Fruit fly (Drosophila melanogaster): ENCODE data around the gene elav.
A peak's percentile ranks its signal among the peaks of the same experiment; 100 is the strongest.

Gene elav

DNA sequence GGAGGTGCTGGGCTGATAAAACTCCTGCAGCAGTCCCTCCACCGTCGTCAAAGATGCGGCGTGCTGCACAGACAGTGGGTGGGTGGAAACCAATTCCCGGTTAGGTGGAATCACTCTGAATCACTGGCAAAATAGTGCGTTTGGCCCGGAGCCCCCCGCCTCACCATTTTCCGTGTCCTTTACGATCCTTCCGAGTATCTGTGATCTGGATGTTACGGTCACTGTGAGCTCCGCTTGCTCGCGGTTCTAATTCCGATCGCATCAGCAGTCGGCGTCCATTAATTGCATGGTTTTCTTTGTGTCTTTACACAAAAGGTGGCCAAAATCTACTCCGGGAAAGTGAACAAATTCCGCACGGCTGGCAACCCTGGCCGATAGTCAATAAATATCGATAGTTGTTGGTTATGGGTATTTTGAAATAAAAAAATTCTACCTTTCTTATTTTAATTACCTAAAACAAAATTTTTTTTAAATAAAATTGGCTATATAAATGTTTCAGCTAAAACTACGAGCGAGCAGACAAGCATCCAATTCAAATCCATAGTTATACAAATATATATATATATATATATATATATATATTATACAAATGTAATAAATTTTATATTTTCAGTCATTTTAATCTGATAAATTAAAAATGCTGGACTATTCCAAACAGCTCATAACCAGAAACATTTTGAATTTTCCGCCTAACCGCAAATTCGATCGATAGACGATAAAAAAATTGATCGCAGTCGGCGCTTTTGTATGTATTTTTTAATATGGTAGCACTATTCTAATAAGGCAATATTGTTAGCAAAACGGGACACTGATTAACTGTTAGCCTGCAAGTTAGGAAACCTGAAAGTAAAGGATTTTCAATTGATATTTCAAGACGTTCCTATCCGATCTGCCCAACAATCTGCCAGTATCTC, 46.5 kb downstream of the elav start, which contains the start of the genes ebo and CG13373 (continued):
- TF ChIP-seq CG11723 (GFP tag; optimal IDR thresholded peaks at IDR 0.05), result no peak
- peak; percentile 67 for TF ChIP-seq Scr (GFP tag; IDR thresholded peaks at IDR 0.05; ENCODE audit: partially characterized antibody)
- TF ChIP-seq Hand (GFP tag; optimal IDR thresholded peaks at IDR 0.05), result no peak
- TF ChIP-seq CG32767 (GFP tag; IDR thresholded peaks at IDR 0.05), result no peak
- no peak for TF ChIP-seq CG12104 (GFP tag; optimal IDR thresholded peaks at IDR 0.05)
- no peak for TF ChIP-seq org-1 (GFP tag; optimal IDR thresholded peaks at IDR 0.05)
- peak; percentile 47 for TF ChIP-seq CG30403 (GFP tag; optimal IDR thresholded peaks at IDR 0.05)
- no peak for TF ChIP-seq yki (optimal IDR thresholded peaks at IDR 0.05)
- no peak for TF ChIP-seq wor (GFP tag; IDR thresholded peaks at IDR 0.05)
- 0 out of 2 replicates have a peak, but pooled peaks have one; percentile 11 for TF ChIP-seq sna (GFP tag; IDR thresholded peaks at IDR 0.05; ENCODE audit: partially characterized antibody)
- TF ChIP-seq Dfd (GFP tag; optimal IDR thresholded peaks at IDR 0.05), result no peak
- no peak for TF ChIP-seq Mrtf (GFP tag; IDR thresholded peaks at IDR 0.05)
- TF ChIP-seq CG14014 (GFP tag; IDR thresholded peaks at IDR 0.05), result no peak
- TF ChIP-seq twi (tag; optimal IDR thresholded peaks at IDR 0.05), result no peak
- TF ChIP-seq CG5953 (GFP tag; IDR thresholded peaks at IDR 0.05), result no peak
- no peak for TF ChIP-seq CG10979 (tag; optimal IDR thresholded peaks at IDR 0.05)
- TF ChIP-seq scrt (GFP tag; optimal IDR thresholded peaks at IDR 0.05), result no peak
- TF ChIP-seq Spps (tag; optimal IDR thresholded peaks at IDR 0.05), result no peak
- TF ChIP-seq chinmo (GFP tag; IDR thresholded peaks at IDR 0.05; ENCODE audit: partially characterized antibody), result 0 out of 4 replicates have a peak, but pooled peaks have one; percentile 29
- no peak for TF ChIP-seq crp (GFP tag; optimal IDR thresholded peaks at IDR 0.05)
- TF ChIP-seq Tbp (GFP tag; optimal IDR thresholded peaks at IDR 0.05), result no peak
- TF ChIP-seq sisA (GFP tag; IDR thresholded peaks at IDR 0.05), result no peak
- no peak for TF ChIP-seq CG18619 (GFP tag; optimal IDR thresholded peaks at IDR 0.05)
- TF ChIP-seq CG33557 (GFP tag; optimal IDR thresholded peaks at IDR 0.05), result no peak
- TF ChIP-seq CG7786 (GFP tag; optimal IDR thresholded peaks at IDR 0.05), result no peak
- TF ChIP-seq CG10431 (GFP tag; optimal IDR thresholded peaks at IDR 0.05), result no peak
- no peak for TF ChIP-seq p53 (GFP tag; optimal IDR thresholded peaks at IDR 0.05)
- TF ChIP-seq CG14050 (GFP tag; IDR thresholded peaks at IDR 0.05), result peak; percentile 15; the same call in 1 of the 3 replicates
- peak; percentile 76 for TF ChIP-seq Sry-δ (GFP tag; optimal IDR thresholded peaks at IDR 0.05)
- peak; percentile 58 for TF ChIP-seq grau (tag; optimal IDR thresholded peaks at IDR 0.05)
- TF ChIP-seq Xrp1 (GFP tag; IDR thresholded peaks at IDR 0.05), result peak; percentile 30; the same call in 1 of the 2 replicates
- no peak for TF ChIP-seq Blimp-1 (GFP tag; optimal IDR thresholded peaks at IDR 0.05)
- TF ChIP-seq CG2120 (GFP tag; optimal IDR thresholded peaks at IDR 0.05), result peak; percentile 43
- no peak for TF ChIP-seq CG1603 (tag; optimal IDR thresholded peaks at IDR 0.05)
- TF ChIP-seq CG30431 (GFP tag; optimal IDR thresholded peaks at IDR 0.05), result no peak
- TF ChIP-seq Sry-β (GFP tag; optimal IDR thresholded peaks at IDR 0.05), result no peak
- TF ChIP-seq ro (GFP tag; IDR thresholded peaks at IDR 0.05), result no peak
- peak; percentile 44 for TF ChIP-seq CG17359 (tag; optimal IDR thresholded peaks at IDR 0.05)
- TF ChIP-seq Ada2b (GFP tag; IDR thresholded peaks at IDR 0.05), result peak; percentile 39
- TF ChIP-seq CG14710 (tag; optimal IDR thresholded peaks at IDR 0.05), result peak; percentile 50
- TF ChIP-seq CG10543 (GFP tag; optimal IDR thresholded peaks at IDR 0.05), result no peak
- TF ChIP-seq corto (GFP tag; optimal IDR thresholded peaks at IDR 0.05), result no peak
- no peak for TF ChIP-seq CG1792 (GFP tag; optimal IDR thresholded peaks at IDR 0.05)
- peak; percentile 8 for TF ChIP-seq CG9437 (GFP tag; optimal IDR thresholded peaks at IDR 0.05)
- no peak for TF ChIP-seq CHES-1-like (GFP tag; optimal IDR thresholded peaks at IDR 0.05)
- TF ChIP-seq vfl (GFP tag; optimal IDR thresholded peaks at IDR 0.05), result no peak
- no peak for TF ChIP-seq pb (GFP tag; optimal IDR thresholded peaks at IDR 0.05)
- TF ChIP-seq lola (GFP tag; optimal IDR thresholded peaks at IDR 0.05), result no peak
- peak; percentile 69 for TF ChIP-seq sens (GFP tag)

All from whole organism, embryonic.